Fruit fly (Drosophila melanogaster) whole organism, adult: Measurements from ENCODE around the gene CG34175.

Experiments
- CG12768 ChIP-seq: fragments of 200-800 bp; sonication (Bioruptor generic); optimal IDR thresholded peaks from 2 replicates; lab custom pipeline; 2017; ENCODE audit warnings: missing biosample characterization, missing genetic modification characterization, mild to moderate bottlenecking, moderate library complexity, missing genetic modification reagents
- CG1620 ChIP-seq: fragments of 200-800 bp; sonication (Bioruptor generic); optimal IDR thresholded peaks from 2 replicates; lab custom pipeline; 2016; ENCODE audit warnings: missing biosample characterization, missing genetic modification characterization
- CG33017 ChIP-seq: fragments of 200-800 bp; sonication (Bioruptor generic); optimal IDR thresholded peaks from 2 replicates; lab custom pipeline; 2018; ENCODE audit warnings: missing biosample characterization, mild to moderate bottlenecking, missing genetic modification characterization, moderate library complexity
- CG5204 ChIP-seq: fragments of 200-800 bp; sonication (Bioruptor generic); optimal IDR thresholded peaks from 2 replicates; lab custom pipeline; 2016; ENCODE audit warnings: missing biosample characterization, missing genetic modification characterization
- bab1 ChIP-seq: fragments of 200-800 bp; sonication (Bioruptor generic); optimal IDR thresholded peaks from 3 replicates; lab custom pipeline; 2019; ENCODE audit warnings: missing biosample characterization, mild to moderate bottlenecking, missing genetic modification characterization, moderate library complexity
- cic ChIP-seq: fragments of 200-800 bp; sonication (Bioruptor generic); optimal IDR thresholded peaks from 2 replicates; lab custom pipeline; 2017; ENCODE audit warnings: missing biosample characterization, mild to moderate bottlenecking, missing genetic modification characterization, moderate library complexity
- kay ChIP-seq: fragments of 200-800 bp; sonication (Bioruptor generic); peaks from one replicate; lab custom pipeline; 2016; ENCODE audit warnings: missing biosample characterization, missing genetic modification characterization, borderline replicate concordance
- ovo ChIP-seq: fragments of 200-800 bp; sonication (Bioruptor generic); optimal IDR thresholded peaks from 2 replicates; lab custom pipeline; 2016; ENCODE audit warnings: missing biosample characterization, missing genetic modification characterization
- pad ChIP-seq: fragments of 200-800 bp; sonication (Bioruptor generic); optimal IDR thresholded peaks from 3 replicates; lab custom pipeline; 2017; ENCODE audit warnings: missing biosample characterization, missing genetic modification characterization, mild to moderate bottlenecking, moderate library complexity, missing genetic modification reagents
- tj ChIP-seq: fragments of 200-800 bp; sonication (Bioruptor generic); optimal IDR thresholded peaks from 3 replicates; lab custom pipeline; 2017; ENCODE audit warnings: missing biosample characterization, mild to moderate bottlenecking, missing genetic modification characterization, moderate library complexity
- toe ChIP-seq: fragments of 200-800 bp; sonication (Bioruptor generic); optimal IDR thresholded peaks from 2 replicates; lab custom pipeline; 2016; ENCODE audit warnings: missing biosample characterization, missing genetic modification characterization

DNA sequence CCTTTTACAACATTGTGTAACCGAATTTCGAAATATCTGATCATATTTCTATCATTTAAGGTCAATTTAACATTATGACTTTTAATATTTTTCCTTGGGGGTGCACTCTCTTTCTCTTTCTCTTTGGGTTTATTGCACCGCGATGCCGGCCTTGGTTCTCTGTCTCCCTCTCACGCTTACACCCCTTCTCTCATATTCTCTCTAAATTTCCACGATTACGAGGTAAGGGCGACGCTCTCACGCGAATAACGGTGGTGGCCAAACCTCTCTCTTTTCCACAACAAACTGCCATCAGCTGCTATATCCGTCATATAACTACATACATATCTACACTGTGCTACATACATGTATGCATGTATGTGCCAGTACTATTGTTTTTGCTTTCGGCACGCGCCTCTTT, 28.1 kb downstream of the CG34175 start:
- TF ChIP-seq toe (GFP tag; lab: Kevin White, UChicago) (no peak), pad (GFP tag; lab: Kevin White, UChicago) (no peak), CG33017 (no peak), CG5204 (GFP tag; lab: Kevin White, UChicago) (no peak), kay (GFP tag; lab: Kevin White, UChicago) (no peak), cic (no peak), tj (GFP tag; lab: Kevin White, UChicago) (no peak), CG12768 (GFP tag; lab: Kevin White, UChicago) (no peak), CG1620 (GFP tag; lab: Kevin White, UChicago) (no peak), bab1 (GFP tag; lab: Kevin White, UChicago) (no peak), ovo (no peak)
